Worm (Caenorhabditis elegans): ENCODE data around the gene ZC204.13.

ce11 chrII:1624572-1624971 is 36.2 kb downstream of the ZC204.13 start, which contains the start of gene fbxa-160:
- TF ChIP-seq bed-2 (GFP tag; IDR thresholded peaks at IDR 0.05) (no peak), ets-4 (GFP tag; optimal IDR thresholded peaks at IDR 0.05) (no peak)
